Worm (Caenorhabditis elegans) whole organism, early embryonic: ENCODE results near the gene nhr-95.

ENCODE experiments used
- B0310.2 ChIP-seq: sonication (generic microtip); optimal IDR thresholded peaks from 2 replicates; lab custom pipeline; 2016; ENCODE audit warnings: mild to moderate bottlenecking, missing genetic modification characterization, missing compliant biosample characterization
- F13C5.2 ChIP-seq: sonication (generic microtip); optimal IDR thresholded peaks from 2 replicates; lab custom pipeline; 2017; ENCODE audit warnings: mild to moderate bottlenecking, missing genetic modification characterization, inconsistent platforms, missing compliant biosample characterization
- aly-1 ChIP-seq: sonication (generic microtip); optimal IDR thresholded peaks from 2 replicates; lab custom pipeline; 2016; ENCODE audit warnings: missing genetic modification characterization, missing compliant biosample characterization
- ama-1 ChIP-seq: fragments of 150-350 bp; optimal IDR thresholded peaks from 2 replicates; lab custom pipeline; 2014
- ceh-13 ChIP-seq: fragments of 200-800 bp; sonication (Bioruptor generic); optimal IDR thresholded peaks from 2 replicates; lab custom pipeline; 2018; ENCODE audit warnings: mild to moderate bottlenecking, missing genetic modification characterization, missing compliant biosample characterization
- ceh-36 ChIP-seq: sonication (generic microtip); optimal IDR thresholded peaks from 2 replicates; lab custom pipeline; 2016; ENCODE audit warnings: missing genetic modification characterization, inconsistent platforms, missing compliant biosample characterization
- ets-7 ChIP-seq: sonication (generic microtip); optimal IDR thresholded peaks from 2 replicates; lab custom pipeline; 2016; ENCODE audit warnings: missing genotype, missing genetic modification characterization, missing compliant biosample characterization
- flt-1 ChIP-seq: fragments of 200-800 bp; sonication (Bioruptor generic); IDR thresholded peaks from 2 replicates; pipeline ENCODE4 v1.3.6; 2022; ENCODE audit warnings: missing genetic modification characterization, missing compliant biosample characterization
- hmbx-1 ChIP-seq: sonication (generic microtip); optimal IDR thresholded peaks from 2 replicates; lab custom pipeline; 2016; ENCODE audit warnings: mild to moderate bottlenecking, missing genetic modification characterization, missing compliant biosample characterization
- hmg-4 ChIP-seq: fragments of 200-800 bp; sonication (Bioruptor generic); optimal IDR thresholded peaks from 2 replicates; lab custom pipeline; 2018; ENCODE audit warnings: mild to moderate bottlenecking, missing genetic modification characterization, missing compliant biosample characterization
- hnd-1 ChIP-seq: sonication (generic microtip); optimal IDR thresholded peaks from 2 replicates; lab custom pipeline; 2016; ENCODE audit warnings: missing genetic modification characterization, missing compliant biosample characterization
- pes-1 ChIP-seq: fragments of 200-800 bp; sonication (Bioruptor generic); IDR thresholded peaks from 2 replicates; pipeline ENCODE4 v1.3.6; 2022; ENCODE audit warnings: missing genetic modification reagents, missing genetic modification characterization, missing compliant biosample characterization
- scrt-1 ChIP-seq: fragments of 200-800 bp; sonication (Bioruptor generic); IDR thresholded peaks from 2 replicates; pipeline ENCODE4 v1.3.6; 2022; ENCODE audit warnings: missing genetic modification characterization, missing compliant biosample characterization
- sea-1 ChIP-seq: fragments of 200-800 bp; sonication (Bioruptor generic); conservative IDR thresholded peaks from 2 replicates; pipeline ENCODE4 v1.3.6; 2022; ENCODE audit warnings: missing genetic modification characterization, missing compliant biosample characterization
- tbx-11 ChIP-seq: fragments of 200-800 bp; sonication (Bioruptor generic); IDR thresholded peaks from 2 replicates; pipeline ENCODE4 v1.3.6; 2022; ENCODE audit warnings: missing genetic modification characterization, missing compliant biosample characterization
- tbx-37 ChIP-seq: fragments of 200-800 bp; sonication (Bioruptor generic); conservative IDR thresholded peaks from 2 replicates; pipeline ENCODE4 v1.3.6; 2022; ENCODE audit warnings: missing genetic modification reagents, missing genetic modification characterization, missing compliant biosample characterization
- tra-4 ChIP-seq: sonication (generic microtip); optimal IDR thresholded peaks from 2 replicates; lab custom pipeline; 2017; ENCODE audit warnings: missing genetic modification characterization, missing compliant biosample characterization

Gene nhr-95

ce11 chrV:19082541-19082940, at the start of gene nhr-95:
TSS of gene nhr-95 (minus strand) at chrV:19082641.
- 0 out of 2 replicates have a peak, but pooled peaks have one; percentile 55 for TF ChIP-seq scrt-1
- no peak for TF ChIP-seq F13C5.2 (tag; lab: Kevin White, UChicago)

- TF ChIP-seq ceh-13: no peak
- TF ChIP-seq ama-1 (lab: Kevin White, UChicago): no peak
- no peak for TF ChIP-seq hnd-1 (tag; lab: Kevin White, UChicago)
- TF ChIP-seq hmbx-1 (tag; lab: Kevin White, UChicago): no peak
- TF ChIP-seq tbx-37 (GFP tag; lab: Robert Waterston, UW): no peak
- no peak for TF ChIP-seq hmg-4
- no peak for TF ChIP-seq sea-1 (GFP tag; lab: Robert Waterston, UW)
- no peak for TF ChIP-seq scrt-1
- TF ChIP-seq ets-7 (tag; lab: Kevin White, UChicago): no peak
- TF ChIP-seq tbx-11 (GFP tag; lab: Robert Waterston, UW): no peak
- no peak for TF ChIP-seq tra-4 (tag; lab: Kevin White, UChicago)
- TF ChIP-seq flt-1 (GFP tag; lab: Robert Waterston, UW): no peak
- no peak for TF ChIP-seq aly-1 (tag; lab: Kevin White, UChicago)
- no peak for TF ChIP-seq F13C5.2 (tag; lab: Kevin White, UChicago)
- TF ChIP-seq pes-1 (GFP tag; lab: Robert Waterston, UW): no peak
- no peak for TF ChIP-seq B0310.2 (tag; lab: Kevin White, UChicago)
- TF ChIP-seq ceh-36 (tag; lab: Kevin White, UChicago): no peak
Measured at ce11 chrV:19131848-19132401, 49.5 kb upstream of the nhr-95 start.

- no peak for TF ChIP-seq tbx-37 (GFP tag; lab: Robert Waterston, UW)
- no peak for TF ChIP-seq scrt-1
- TF ChIP-seq tbx-11 (GFP tag; lab: Robert Waterston, UW): no peak
- TF ChIP-seq ceh-36 (tag; lab: Kevin White, UChicago): no peak
- TF ChIP-seq aly-1 (tag; lab: Kevin White, UChicago): no peak
- no peak for TF ChIP-seq F13C5.2 (tag; lab: Kevin White, UChicago)
- no peak for TF ChIP-seq pes-1 (GFP tag; lab: Robert Waterston, UW)
- TF ChIP-seq ama-1 (lab: Kevin White, UChicago): no peak
- TF ChIP-seq ceh-13: no peak
- TF ChIP-seq hmg-4: no peak
- TF ChIP-seq flt-1 (GFP tag; lab: Robert Waterston, UW): no peak
- no peak for TF ChIP-seq hmbx-1 (tag; lab: Kevin White, UChicago)
- TF ChIP-seq sea-1 (GFP tag; lab: Robert Waterston, UW): no peak
- no peak for TF ChIP-seq ets-7 (tag; lab: Kevin White, UChicago)
Measured at ce11 chrV:19129497-19130212, 47.2 kb upstream of the nhr-95 start.

ce11 chrV:19127225-19127624, 44.8 kb upstream of the nhr-95 start, which contains the start of gene dyf-17:
TSS of gene dyf-17 (plus strand) at chrV:19127525.
- TF ChIP-seq hmg-4 (no peak), ceh-36 (tag; lab: Kevin White, UChicago) (no peak), tbx-11 (GFP tag; lab: Robert Waterston, UW) (no peak), B0310.2 (tag; lab: Kevin White, UChicago) (no peak), hnd-1 (tag; lab: Kevin White, UChicago) (no peak), hmbx-1 (tag; lab: Kevin White, UChicago) (no peak), tra-4 (tag; lab: Kevin White, UChicago) (no peak), pes-1 (GFP tag; lab: Robert Waterston, UW) (no peak), ceh-13 (no peak), aly-1 (tag; lab: Kevin White, UChicago) (no peak), flt-1 (GFP tag; lab: Robert Waterston, UW) (no peak)

- peak; percentile 92 for TF ChIP-seq sea-1 (GFP tag; lab: Robert Waterston, UW)
- peak; percentile 90 for TF ChIP-seq tbx-37 (GFP tag; lab: Robert Waterston, UW)
- TF ChIP-seq tra-4 (tag; lab: Kevin White, UChicago): peak; percentile 47
- peak; percentile 57 for TF ChIP-seq hnd-1 (tag; lab: Kevin White, UChicago)
- TF ChIP-seq ets-7 (tag; lab: Kevin White, UChicago): no peak
- TF ChIP-seq B0310.2 (tag; lab: Kevin White, UChicago): peak; percentile 85
- peak; percentile 57 for TF ChIP-seq hmbx-1 (tag; lab: Kevin White, UChicago)
- TF ChIP-seq F13C5.2 (tag; lab: Kevin White, UChicago): peak; percentile 79
- TF ChIP-seq ceh-13: peak; percentile 72
- peak; percentile 81 for TF ChIP-seq ceh-36 (tag; lab: Kevin White, UChicago)
- peak; percentile 36 for TF ChIP-seq aly-1 (tag; lab: Kevin White, UChicago)
- peak; percentile 89 for TF ChIP-seq scrt-1
- peak; percentile 85 for TF ChIP-seq hmg-4
- TF ChIP-seq flt-1 (GFP tag; lab: Robert Waterston, UW): peak; percentile 92
- peak; percentile 92 for TF ChIP-seq pes-1 (GFP tag; lab: Robert Waterston, UW)
- peak; percentile 84 for TF ChIP-seq tbx-11 (GFP tag; lab: Robert Waterston, UW)
- TF ChIP-seq ama-1 (lab: Kevin White, UChicago): no peak
Measured at ce11 chrV:19125812-19126211, 43.4 kb upstream of the nhr-95 start.

ce11 chrV:19125253-19125652, 42.8 kb upstream of the nhr-95 start:
- TF ChIP-seq hnd-1 (tag; lab: Kevin White, UChicago): no peak
- no peak for TF ChIP-seq pes-1 (GFP tag; lab: Robert Waterston, UW)
- TF ChIP-seq F13C5.2 (tag; lab: Kevin White, UChicago): no peak
- no peak for TF ChIP-seq tbx-37 (GFP tag; lab: Robert Waterston, UW)
- no peak for TF ChIP-seq hmg-4
- no peak for TF ChIP-seq aly-1 (tag; lab: Kevin White, UChicago)
- TF ChIP-seq sea-1 (GFP tag; lab: Robert Waterston, UW): no peak
- no peak for TF ChIP-seq B0310.2 (tag; lab: Kevin White, UChicago)
- no peak for TF ChIP-seq ama-1 (lab: Kevin White, UChicago)
- no peak for TF ChIP-seq ceh-36 (tag; lab: Kevin White, UChicago)
